Worm (Caenorhabditis elegans): ENCODE data around the gene F58B4.5.

ce11 chrV:10889036-10889435 lies 43.5 kb upstream of the F58B4.5 start, which contains the start of gene F32D8.11:
- TF ChIP-seq ref-2 (tag; optimal IDR thresholded peaks at IDR 0.05) (no peak), ztf-16 (tag; optimal IDR thresholded peaks at IDR 0.05) (no peak), T23F11.4 (GFP tag; optimal IDR thresholded peaks at IDR 0.05) (no peak), nfya-1 (tag; optimal IDR thresholded peaks at IDR 0.05) (no peak), ceh-6 (GFP tag; optimal IDR thresholded peaks at IDR 0.05) (no peak), ttx-3 (tag; optimal IDR thresholded peaks at IDR 0.05) (no peak), lim-6 (tag; optimal IDR thresholded peaks at IDR 0.05) (no peak), sox-4 (tag; optimal IDR thresholded peaks at IDR 0.05) (no peak), elt-4 (tag; optimal IDR thresholded peaks at IDR 0.05) (no peak), ets-4 (tag; optimal IDR thresholded peaks at IDR 0.05) (no peak), pqm-1 (tag; optimal IDR thresholded peaks at IDR 0.05) (no peak), pag-3 (tag; optimal IDR thresholded peaks at IDR 0.05; ENCODE audit: borderline replicate concordance) (no peak), unc-42 (tag; optimal IDR thresholded peaks at IDR 0.05) (no peak)

Data from whole organism, late embryonic.